Fruit fly (Drosophila melanogaster): Measurements from ENCODE around the gene CG11560.

DNA sequence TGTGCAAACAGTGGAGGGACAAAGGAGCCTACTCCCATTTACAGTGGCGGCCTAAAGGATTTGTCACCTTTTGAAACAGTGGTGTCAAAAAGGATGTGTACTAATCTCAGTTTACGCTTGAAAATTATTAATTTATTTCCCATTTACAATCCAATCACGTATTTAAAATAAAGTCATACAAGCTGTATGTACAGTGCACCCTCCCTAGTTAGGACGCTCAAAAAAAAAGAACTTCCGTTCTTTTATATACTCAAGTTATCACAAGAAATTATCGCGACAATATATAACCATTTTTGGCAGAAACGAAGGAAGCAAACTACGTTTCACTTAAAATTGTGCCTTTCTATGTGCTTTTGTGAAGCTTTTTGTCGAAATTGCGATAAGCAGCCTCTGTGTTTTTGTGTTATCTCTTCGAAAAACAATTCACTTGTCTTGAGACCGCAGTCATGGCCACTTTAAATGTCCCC lies 19.4 kb downstream of the CG11560 start:
- TF ChIP-seq Myc (optimal IDR thresholded peaks at IDR 0.05) (no peak), insv (optimal IDR thresholded peaks at IDR 0.05) (no peak), psq (optimal IDR thresholded peaks at IDR 0.05) (no peak), Sin3A (optimal IDR thresholded peaks at IDR 0.05) (no peak), ttk (optimal IDR thresholded peaks at IDR 0.05) (no peak)

Measured in Kc167 (cell line).